Fruit fly (Drosophila melanogaster) Kc167 (cell line): ENCODE results near the gene ppk27.

Source experiments
- Myc ChIP-seq: fragments of >200 bp; optimal IDR thresholded peaks from 2 replicates; lab custom pipeline; 2017; ENCODE audit warnings: missing external identifiers
- Sin3A ChIP-seq: fragments of >200 bp; optimal IDR thresholded peaks from 2 replicates; lab custom pipeline; 2018; ENCODE audit warnings: missing external identifiers
- h ChIP-seq: fragments of >200 bp; optimal IDR thresholded peaks from 3 replicates; lab custom pipeline; 2018; ENCODE audit warnings: missing external identifiers
- insv ChIP-seq: fragments of >200 bp; optimal IDR thresholded peaks from 3 replicates; lab custom pipeline; 2018; ENCODE audit warnings: missing external identifiers
- psq ChIP-seq: fragments of >200 bp; optimal IDR thresholded peaks from 2 replicates; lab custom pipeline; 2017; ENCODE audit warnings: missing external identifiers
- ttk ChIP-seq: sonication (Bioruptor generic); optimal IDR thresholded peaks from 2 replicates; lab custom pipeline; 2017; ENCODE audit warnings: missing external identifiers

ppk27 gene

dm6 chr3L:3712914-3713313 is 42.1 kb downstream of the ppk27 start:
- TF ChIP-seq ttk (lab: Kevin White, UChicago) (no peak), Sin3A (lab: Kevin White, UChicago) (no peak), psq (lab: Kevin White, UChicago) (no peak), Myc (no peak), insv (lab: Kevin White, UChicago) (no peak), h (lab: Kevin White, UChicago) (no peak)

dm6 chr3L:3709358-3709757 is 45.6 kb downstream of the ppk27 start:
- TF ChIP-seq Myc: no peak
- no peak for TF ChIP-seq ttk (lab: Kevin White, UChicago)
- TF ChIP-seq h (lab: Kevin White, UChicago): no peak
- no peak for TF ChIP-seq psq (lab: Kevin White, UChicago)
- no peak for TF ChIP-seq Sin3A (lab: Kevin White, UChicago)
- no peak for TF ChIP-seq insv (lab: Kevin White, UChicago)

DNA sequence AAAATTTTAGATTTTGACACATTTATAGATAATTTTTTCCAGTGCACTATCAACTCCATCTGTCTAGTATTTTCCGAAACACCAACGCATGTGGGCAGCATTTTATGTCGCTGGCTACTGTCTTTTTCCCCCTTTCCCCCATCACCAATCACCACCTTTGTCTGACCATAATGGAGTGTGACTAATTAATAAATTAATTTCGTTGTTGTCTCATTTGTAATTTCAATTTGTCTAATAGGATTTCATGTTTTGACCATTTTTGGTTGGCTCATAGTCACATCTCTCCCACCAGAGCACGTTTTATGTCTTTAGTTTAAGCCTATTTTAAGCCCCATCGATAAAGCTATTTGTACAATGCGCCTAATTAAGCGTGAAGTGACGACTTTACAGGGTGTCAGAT is 47.1 kb downstream of the ppk27 start:
- no peak for TF ChIP-seq Myc
- no peak for TF ChIP-seq ttk (lab: Kevin White, UChicago)
- no peak for TF ChIP-seq insv (lab: Kevin White, UChicago)
- no peak for TF ChIP-seq Sin3A (lab: Kevin White, UChicago)

dm6 chr3L:3706782-3707181 is 48.2 kb downstream of the ppk27 start:
- no peak for TF ChIP-seq Myc
- no peak for TF ChIP-seq Sin3A (lab: Kevin White, UChicago)
- TF ChIP-seq psq (lab: Kevin White, UChicago): no peak
- no peak for TF ChIP-seq insv (lab: Kevin White, UChicago)
- TF ChIP-seq ttk (lab: Kevin White, UChicago): no peak
- TF ChIP-seq h (lab: Kevin White, UChicago): no peak

DNA sequence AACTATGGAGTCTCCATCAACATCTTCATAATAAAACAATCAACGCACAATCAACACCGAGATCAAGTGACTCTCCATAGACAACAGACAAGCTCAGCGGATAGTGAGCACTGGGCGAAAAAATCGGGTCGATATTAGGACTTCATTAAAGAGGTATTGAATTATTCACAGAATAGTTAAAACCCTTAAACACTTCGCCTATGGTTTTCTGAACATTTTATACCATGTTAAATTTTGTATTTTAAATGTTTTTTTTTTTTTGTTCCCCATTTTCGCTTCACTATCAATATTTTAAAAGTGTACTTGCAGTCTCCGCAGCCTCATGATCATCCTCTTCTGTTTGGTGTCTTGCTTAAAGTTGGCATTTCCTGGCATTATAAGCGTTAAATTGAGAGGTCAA is 49.1 kb downstream of the ppk27 start:
- TF ChIP-seq h (lab: Kevin White, UChicago) (no peak), Myc (no peak), psq (lab: Kevin White, UChicago) (no peak), Sin3A (lab: Kevin White, UChicago) (no peak), insv (lab: Kevin White, UChicago) (no peak), ttk (lab: Kevin White, UChicago) (no peak)
